Worm (Caenorhabditis elegans) whole organism, young adult: ENCODE data around the gene R04B3.2.

Experiments used
- B0336.3 ChIP-seq: fragments of 200-800 bp; sonication (Bioruptor generic); IDR thresholded peaks from 2 replicates; pipeline ENCODE4 v1.3.6; 2022; ENCODE audit warnings: missing genetic modification characterization, missing compliant biosample characterization
- F10E7.11 ChIP-seq: sonication (generic microtip); optimal IDR thresholded peaks from 2 replicates; lab custom pipeline; 2017; ENCODE audit warnings: mild to moderate bottlenecking, missing genetic modification characterization, moderate library complexity, missing compliant biosample characterization
- Y95B8A.8 ChIP-seq: fragments of 200-800 bp; sonication (Bioruptor generic); IDR thresholded peaks from 2 replicates; pipeline ENCODE4 v1.3.6; 2022; ENCODE audit warnings: missing genetic modification reagents, missing genetic modification characterization, missing compliant biosample characterization
- ama-1 ChIP-seq, 3 experiments: fragments of 150-350 bp in 1 of 3; sonication (generic microtip) in 2 of 3; optimal IDR thresholded peaks; 2 replicates each; lab custom pipeline; 2014 to 2018; ENCODE audit warnings: missing biosample characterization in 2 of 3, missing genetic modification characterization in 2 of 3, missing genetic modification reagents in 2 of 3
- ceh-40 ChIP-seq: fragments of 200-800 bp; sonication (Bioruptor generic); IDR thresholded peaks from 2 replicates; pipeline ENCODE4 v1.3.6; 2022; ENCODE audit warnings: missing genetic modification characterization, missing compliant biosample characterization
- dpl-1 ChIP-seq: fragments of 150-350 bp; optimal IDR thresholded peaks from 2 replicates; lab custom pipeline; 2014; ENCODE audit warnings: missing biosample characterization, missing genetic modification reagents, missing genetic modification characterization
- pha-4 ChIP-seq: fragments of 150-350 bp; sonication (generic microtip); optimal IDR thresholded peaks from 2 replicates; lab custom pipeline; 2014; ENCODE audit warnings: missing biosample characterization, missing genetic modification reagents, missing genetic modification characterization
- sea-2 ChIP-seq: fragments of 200-800 bp; sonication (Bioruptor generic); IDR thresholded peaks from 2 replicates; pipeline ENCODE4 v1.3.6; 2022; ENCODE audit warnings: missing genetic modification characterization, missing compliant biosample characterization
- snpc-4 ChIP-seq, 5 experiments: fragments of 150-350 bp in 1 of 5; sonication (generic microtip) in 4 of 5; optimal IDR thresholded peaks; 2 replicates each; lab custom pipeline; 2014 to 2018; ENCODE audit warnings: missing genetic modification characterization in 5 of 5, missing biosample characterization in 3 of 5, antibody characterized with exemption in 2 of 5, mild to moderate bottlenecking in 2 of 5, missing compliant biosample characterization in 2 of 5, missing genotype in 2 of 5, moderate library complexity in 2 of 5, missing genetic modification reagents in 1 of 5
- tbp1 ChIP-seq: fragments of 200-800 bp; sonication (Bioruptor generic); optimal IDR thresholded peaks from 2 replicates; lab custom pipeline; 2018; ENCODE audit warnings: mild to moderate bottlenecking, missing genetic modification characterization, missing compliant biosample characterization
- ztf-26 ChIP-seq: sonication (generic microtip); optimal IDR thresholded peaks from 2 replicates; lab custom pipeline; 2017; ENCODE audit warnings: missing genetic modification characterization, missing compliant biosample characterization

DNA sequence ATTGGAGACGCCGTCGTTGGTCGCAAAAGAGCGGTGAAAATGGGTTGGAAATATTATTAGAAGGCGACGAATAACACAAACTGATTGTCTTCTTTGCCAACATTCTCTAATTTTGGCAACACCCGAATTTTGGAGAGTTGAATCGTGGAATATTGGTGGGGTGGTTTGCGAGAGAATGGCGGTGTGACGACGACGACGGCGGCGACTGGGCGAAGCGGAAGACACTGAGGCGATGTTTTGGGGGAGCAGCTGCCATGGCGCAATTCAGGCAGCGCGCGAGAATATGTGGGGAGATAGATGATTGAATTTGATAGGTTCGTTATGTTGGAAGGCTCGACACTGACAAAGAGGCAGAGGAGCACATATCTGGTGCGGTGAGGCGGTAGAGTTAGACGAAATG lies 22.5 kb downstream of the R04B3.2 start:
- TF ChIP-seq ama-1 (optimal IDR thresholded peaks at IDR 0.05; lab: Kevin White, UChicago) (no peak), ama-1 (GFP tag; optimal IDR thresholded peaks at IDR 0.05; lab: Kevin White, UChicago) (no peak), ztf-26 (no peak), snpc-4 (GFP tag; optimal IDR thresholded peaks at IDR 0.05; lab: Kevin White, UChicago) (no peak), snpc-4 (tag; optimal IDR thresholded peaks at IDR 0.05; lab: Kevin White, UChicago) (no peak), sea-2 (GFP tag; lab: Robert Waterston, UW) (no peak), tbp1 (GFP tag; lab: Kevin White, UChicago) (no peak), Y95B8A.8 (GFP tag; lab: Robert Waterston, UW) (no peak), F10E7.11 (no peak), B0336.3 (GFP tag; lab: Robert Waterston, UW) (no peak), pha-4 (no peak), dpl-1 (GFP tag; lab: Kevin White, UChicago) (no peak), ceh-40 (no peak)
